ENCODE assay signal across 1 fruit fly cellular context in the genomic region with DNA sequence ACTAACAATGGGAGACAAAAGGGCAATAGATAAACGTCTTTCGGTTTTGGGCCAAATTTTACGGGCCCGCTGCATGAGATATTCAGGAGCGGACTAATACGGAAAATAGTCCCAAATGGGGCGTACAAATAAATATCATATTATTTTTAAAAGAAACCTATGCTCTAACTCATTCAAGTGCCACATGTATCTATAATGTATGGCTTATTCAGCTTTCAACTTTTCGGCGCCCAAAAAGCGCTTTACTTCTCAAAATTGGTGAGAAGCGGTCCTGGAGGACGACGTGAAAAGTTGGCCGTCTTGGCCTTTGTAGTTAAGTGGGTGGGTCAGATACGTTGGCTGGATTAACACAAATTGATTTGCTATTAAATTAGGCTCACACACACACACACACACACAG.
TF ChIP-seq lines count a peak whose summit lies in the region.

No protein-coding gene starts in this region.

TF ChIP-seq in whole organism, embryonic, 481 proteins besides CTCF, POLR2A, EP300 and RAD21 (continued from another document):
- peak; percentile 30; the same call in 1 of the 2 replicates for TF ChIP-seq CG6689 (GFP tag; IDR thresholded peaks at IDR 0.05; lab: Robert Waterston, UW)
- TF ChIP-seq row (GFP tag; IDR thresholded peaks at IDR 0.05; lab: Robert Waterston, UW), result peak; percentile 31; the same call in 1 of the 3 replicates
- 0 out of 2 replicates have a peak, but pooled peaks have one; percentile 11 for TF ChIP-seq vvl (GFP tag; IDR thresholded peaks at IDR 0.05; lab: Robert Waterston, UW)
- no peak for TF ChIP-seq CG10959 (GFP tag; IDR thresholded peaks at IDR 0.05; lab: Robert Waterston, UW)
- no peak for TF ChIP-seq Atf6 (GFP tag; IDR thresholded peaks at IDR 0.05; lab: Robert Waterston, UW)
- TF ChIP-seq CG8478 (optimal IDR thresholded peaks at IDR 0.05; lab: Kevin White, UChicago), result no peak
- TF ChIP-seq eyg (GFP tag; optimal IDR thresholded peaks at IDR 0.05; lab: Kevin White, UChicago), result no peak
- 0 out of 3 replicates have a peak, but pooled peaks have one; percentile 25 for TF ChIP-seq zfh1 (GFP tag; IDR thresholded peaks at IDR 0.05; lab: Robert Waterston, UW)
- TF ChIP-seq CG13287 (GFP tag; IDR thresholded peaks at IDR 0.05; lab: Robert Waterston, UW; ENCODE audit: partially characterized antibody), result no peak
- no peak for TF ChIP-seq sqz (GFP tag; optimal IDR thresholded peaks at IDR 0.05; lab: Kevin White, UChicago)
- peak; percentile 45; the same call in 1 of the 2 replicates for TF ChIP-seq Xrp1 (GFP tag; IDR thresholded peaks at IDR 0.05; lab: Robert Waterston, UW)
- TF ChIP-seq Mes4 (GFP tag; optimal IDR thresholded peaks at IDR 0.05; lab: Kevin White, UChicago), result no peak
- TF ChIP-seq otp (GFP tag; IDR thresholded peaks at IDR 0.05; lab: Robert Waterston, UW), result no peak
- no peak for TF ChIP-seq CG10979 (tag; optimal IDR thresholded peaks at IDR 0.05; lab: Kevin White, UChicago)
- no peak for TF ChIP-seq Usf (GFP tag; optimal IDR thresholded peaks at IDR 0.05; lab: Kevin White, UChicago)
- TF ChIP-seq Vsx1 (GFP tag; optimal IDR thresholded peaks at IDR 0.05; lab: Kevin White, UChicago), result no peak
- TF ChIP-seq CG9437 (GFP tag; optimal IDR thresholded peaks at IDR 0.05; lab: Kevin White, UChicago), result no peak
- no peak for TF ChIP-seq Atf3 (GFP tag; optimal IDR thresholded peaks at IDR 0.05; lab: Kevin White, UChicago)
- peak; percentile 30 for TF ChIP-seq gem (tag; optimal IDR thresholded peaks at IDR 0.05; lab: Kevin White, UChicago)
- TF ChIP-seq sens-2 (GFP tag; IDR thresholded peaks at IDR 0.05; lab: Robert Waterston, UW), result no peak
- TF ChIP-seq CG3995 (GFP tag; optimal IDR thresholded peaks at IDR 0.05; lab: Kevin White, UChicago), result no peak
- no peak for TF ChIP-seq MBD-R2 (GFP tag; IDR thresholded peaks at IDR 0.05; lab: Robert Waterston, UW)
- peak; percentile 34; the same call in 1 of the 2 replicates for TF ChIP-seq lmd (GFP tag; IDR thresholded peaks at IDR 0.05; lab: Robert Waterston, UW)
- no peak for TF ChIP-seq CG14050 (GFP tag; IDR thresholded peaks at IDR 0.05; lab: Robert Waterston, UW)
- TF ChIP-seq ase (GFP tag; IDR thresholded peaks at IDR 0.05; lab: Robert Waterston, UW), result no peak
- TF ChIP-seq CG4404 (GFP tag; IDR thresholded peaks at IDR 0.05; lab: Robert Waterston, UW), result peak; percentile 27; the same call in 1 of the 2 replicates
- TF ChIP-seq zen (tag; optimal IDR thresholded peaks at IDR 0.05; lab: Kevin White, UChicago), result no peak
- TF ChIP-seq CG11696 (GFP tag; IDR thresholded peaks at IDR 0.05; lab: Robert Waterston, UW), result no peak
- TF ChIP-seq CG2712 (tag; optimal IDR thresholded peaks at IDR 0.05; lab: Kevin White, UChicago), result peak; percentile 9
- TF ChIP-seq Gug (GFP tag; IDR thresholded peaks at IDR 0.05; lab: Robert Waterston, UW), result 0 out of 4 replicates have a peak, but pooled peaks have one; percentile 27
- TF ChIP-seq sens (GFP tag; lab: Kevin White, UChicago), result peak; percentile 57
- no peak for TF ChIP-seq CG6175 (GFP tag; IDR thresholded peaks at IDR 0.05; lab: Robert Waterston, UW)
- TF ChIP-seq ftz-f1 (GFP tag; optimal IDR thresholded peaks at IDR 0.05; lab: Kevin White, UChicago), result no peak
- no peak for TF ChIP-seq CG15073 (GFP tag; optimal IDR thresholded peaks at IDR 0.05; lab: Kevin White, UChicago)
- 0 out of 2 replicates have a peak, but pooled peaks have one; percentile 41 for TF ChIP-seq Ptx1 (GFP tag; IDR thresholded peaks at IDR 0.05; lab: Robert Waterston, UW)
- no peak for TF ChIP-seq ab (GFP tag; optimal IDR thresholded peaks at IDR 0.05; lab: Kevin White, UChicago)
- TF ChIP-seq schlank (tag; optimal IDR thresholded peaks at IDR 0.05; lab: Kevin White, UChicago), result no peak
- no peak for TF ChIP-seq ewg (GFP tag; optimal IDR thresholded peaks at IDR 0.05; lab: Kevin White, UChicago)
- TF ChIP-seq CG17802 (tag; optimal IDR thresholded peaks at IDR 0.05; lab: Kevin White, UChicago), result no peak
- TF ChIP-seq TFAM (GFP tag; optimal IDR thresholded peaks at IDR 0.05; lab: Kevin White, UChicago), result no peak
- TF ChIP-seq sisA (GFP tag; IDR thresholded peaks at IDR 0.05; lab: Robert Waterston, UW), result peak; percentile 37; the same call in 1 of the 2 replicates
- no peak for TF ChIP-seq MTF-1 (GFP tag; optimal IDR thresholded peaks at IDR 0.05; lab: Kevin White, UChicago; ENCODE audit: borderline replicate concordance)
- no peak for TF ChIP-seq prd (optimal IDR thresholded peaks at IDR 0.05; lab: Kevin White, UChicago)
- TF ChIP-seq prd (GFP tag; IDR thresholded peaks at IDR 0.05; lab: Robert Waterston, UW), result peak; percentile 67; the same call in 2 of the 3 replicates
- TF ChIP-seq slp2 (GFP tag; optimal IDR thresholded peaks at IDR 0.05; lab: Kevin White, UChicago), result no peak
- TF ChIP-seq CG17912 (GFP tag; optimal IDR thresholded peaks at IDR 0.05; lab: Kevin White, UChicago), result no peak
- no peak for TF ChIP-seq pita (GFP tag; optimal IDR thresholded peaks at IDR 0.05; lab: Kevin White, UChicago)
- TF ChIP-seq Hr3 (GFP tag; optimal IDR thresholded peaks at IDR 0.05; lab: Kevin White, UChicago), result no peak
- peak in 1 of 2 experiments; percentile 9 for TF ChIP-seq bsh (GFP tag; optimal IDR thresholded peaks at IDR 0.05; lab: Kevin White, UChicago)
- peak; percentile 16; the same call in 1 of the 3 replicates for TF ChIP-seq croc (GFP tag; conservative IDR thresholded peaks at IDR 0.05; lab: Robert Waterston, UW)
- no peak for TF ChIP-seq CG9797 (GFP tag; optimal IDR thresholded peaks at IDR 0.05; lab: Kevin White, UChicago)
- TF ChIP-seq CG11504 (tag; optimal IDR thresholded peaks at IDR 0.05; lab: Kevin White, UChicago), result peak; percentile 15
- TF ChIP-seq Dad (GFP tag; optimal IDR thresholded peaks at IDR 0.05; lab: Kevin White, UChicago), result no peak
- TF ChIP-seq lab (GFP tag; optimal IDR thresholded peaks at IDR 0.05; lab: Kevin White, UChicago), result no peak
- TF ChIP-seq grau (tag; optimal IDR thresholded peaks at IDR 0.05; lab: Kevin White, UChicago), result no peak
- no peak for TF ChIP-seq H2.0 (GFP tag; IDR thresholded peaks at IDR 0.05; lab: Robert Waterston, UW)
- peak; percentile 34 for TF ChIP-seq Sox102F (GFP tag; optimal IDR thresholded peaks at IDR 0.05; lab: Kevin White, UChicago)
- no peak for TF ChIP-seq CG2678 (tag; optimal IDR thresholded peaks at IDR 0.05; lab: Kevin White, UChicago)
- peak; percentile 5 for TF ChIP-seq fd96Cb (tag; optimal IDR thresholded peaks at IDR 0.05; lab: Kevin White, UChicago)
- TF ChIP-seq Bgb (GFP tag; IDR thresholded peaks at IDR 0.05; lab: Robert Waterston, UW; ENCODE audit: partially characterized antibody), result no peak
- no peak for TF ChIP-seq Meics (GFP tag; optimal IDR thresholded peaks at IDR 0.05; lab: Kevin White, UChicago)
- no peak for TF ChIP-seq Taf1 (GFP tag; IDR thresholded peaks at IDR 0.05; lab: Robert Waterston, UW)
- no peak for TF ChIP-seq Bdp1 (GFP tag; optimal IDR thresholded peaks at IDR 0.05; lab: Kevin White, UChicago)
- no peak for TF ChIP-seq CG18011 (GFP tag; optimal IDR thresholded peaks at IDR 0.05; lab: Kevin White, UChicago)
- no peak for TF ChIP-seq pb (GFP tag; optimal IDR thresholded peaks at IDR 0.05; lab: Kevin White, UChicago)
- peak; percentile 27; the same call in 1 of the 2 replicates for TF ChIP-seq ttk (GFP tag; IDR thresholded peaks at IDR 0.05; lab: Robert Waterston, UW)
- TF ChIP-seq CG8359 (GFP tag; optimal IDR thresholded peaks at IDR 0.05; lab: Kevin White, UChicago; ENCODE audit: borderline replicate concordance), result no peak
